Worm (Caenorhabditis elegans) whole organism, young adult: Measurements from ENCODE around the gene srx-116.

Experiments
- F49E8.2 ChIP-seq: sonication (generic microtip); optimal IDR thresholded peaks from 3 replicates; lab custom pipeline; 2017; ENCODE audit warnings: missing genetic modification characterization, mild to moderate bottlenecking, missing compliant biosample characterization, antibody characterized with exemption, moderate library complexity; ENCODE audit not compliant: insufficient read depth
- F55B11.4 ChIP-seq: sonication (generic microtip); optimal IDR thresholded peaks from 2 replicates; lab custom pipeline; 2016; ENCODE audit warnings: missing compliant biosample characterization, missing genetic modification characterization, borderline replicate concordance; ENCODE audit not compliant: insufficient read depth
- ama-1 ChIP-seq, 3 experiments: fragments of 150-350 bp in 1 of 3; sonication (generic microtip) in 2 of 3; optimal IDR thresholded peaks; 2 replicates each; lab custom pipeline; 2014 to 2018; ENCODE audit warnings: missing biosample characterization in 2 of 3, missing genetic modification characterization in 2 of 3, missing genetic modification reagents in 2 of 3
- lin-35 ChIP-seq, 3 experiments: fragments of 150-350 bp in 2 of 3; sonication (generic microtip) in 1 of 3; optimal IDR thresholded peaks; 2 replicates each; lab custom pipeline; 2014 to 2018; ENCODE audit warnings: missing biosample characterization in 3 of 3, missing genetic modification characterization in 3 of 3, missing genetic modification reagents in 3 of 3

- no peak for TF ChIP-seq ama-1 (optimal IDR thresholded peaks at IDR 0.05; lab: Kevin White, UChicago)
- no peak for TF ChIP-seq ama-1 (GFP tag; optimal IDR thresholded peaks at IDR 0.05; lab: Kevin White, UChicago)
- no peak for TF ChIP-seq F55B11.4 (tag; lab: Kevin White, UChicago)
- TF ChIP-seq lin-35 (GFP tag; optimal IDR thresholded peaks at IDR 0.05; lab: Kevin White, UChicago), result no peak
- no peak for TF ChIP-seq F49E8.2
Observed at ce11 chrV:12640384-12640783, 30.3 kb upstream of the srx-116 start, which contains the start of gene gpa-8.
